Fruit fly (Drosophila melanogaster) whole organism, embryonic: ENCODE data around the gene trbd.

Source experiments
- B-H2 ChIP-seq: fragments of 200-800 bp; sonication (Bioruptor generic); optimal IDR thresholded peaks from 2 replicates; lab custom pipeline; 2018; ENCODE audit warnings: missing biosample characterization, mild to moderate bottlenecking, missing genetic modification characterization
- BEAF-32 ChIP-seq: fragments of 200-800 bp; sonication (Bioruptor generic); optimal IDR thresholded peaks from 3 replicates; lab custom pipeline; 2017; ENCODE audit warnings: missing biosample characterization, missing genetic modification characterization, mild to moderate bottlenecking, moderate library complexity, missing genetic modification reagents
- Bgb ChIP-seq: fragments of 200-800 bp; sonication (Bioruptor generic); IDR thresholded peaks from 2 replicates; pipeline ENCODE4 v1.3.6; 2022; ENCODE audit warnings: missing biosample characterization, missing genetic modification characterization; ENCODE audit not compliant: partially characterized antibody
- CG12391 ChIP-seq: fragments of 200-800 bp; sonication (Bioruptor generic); optimal IDR thresholded peaks from 3 replicates; lab custom pipeline; 2018; ENCODE audit warnings: missing biosample characterization, mild to moderate bottlenecking, missing genetic modification characterization, moderate library complexity
- CG13424 ChIP-seq: fragments of 200-800 bp; sonication (Bioruptor generic); optimal IDR thresholded peaks from 2 replicates; lab custom pipeline; 2019; ENCODE audit warnings: missing biosample characterization, mild to moderate bottlenecking, missing genetic modification characterization, moderate library complexity
- CG14710 ChIP-seq: fragments of 200-800 bp; sonication (Bioruptor generic); optimal IDR thresholded peaks from 3 replicates; lab custom pipeline; 2019; ENCODE audit warnings: missing biosample characterization, mild to moderate bottlenecking, missing genetic modification characterization, moderate library complexity
- CG14860 ChIP-seq: fragments of 200-800 bp; sonication (Bioruptor generic); IDR thresholded peaks from 3 replicates; pipeline ENCODE4 v1.3.6; 2022; ENCODE audit warnings: missing biosample characterization, missing genetic modification characterization; ENCODE audit not compliant: partially characterized antibody
- CG15479 ChIP-seq: fragments of 200-800 bp; sonication (Bioruptor generic); optimal IDR thresholded peaks from 3 replicates; lab custom pipeline; 2019; ENCODE audit warnings: missing biosample characterization, mild to moderate bottlenecking, missing genetic modification characterization, moderate library complexity
- CG16813 ChIP-seq: fragments of 200-800 bp; sonication (Bioruptor generic); IDR thresholded peaks from 3 replicates; pipeline ENCODE4 v1.3.6; 2022; ENCODE audit warnings: missing biosample characterization, missing genetic modification characterization; ENCODE audit not compliant: partially characterized antibody
- CG17829 ChIP-seq: fragments of 200-800 bp; optimal IDR thresholded peaks from 2 replicates; lab custom pipeline; 2019; ENCODE audit warnings: missing biosample characterization, mild to moderate bottlenecking, missing genetic modification characterization, moderate library complexity
- CG18262 ChIP-seq: fragments of 200-800 bp; optimal IDR thresholded peaks from 3 replicates; lab custom pipeline; 2019; ENCODE audit warnings: missing biosample characterization, mild to moderate bottlenecking, missing genetic modification characterization, moderate library complexity
- CG2120 ChIP-seq: fragments of 200-800 bp; sonication (Bioruptor generic); optimal IDR thresholded peaks from 3 replicates; lab custom pipeline; 2016; ENCODE audit warnings: missing biosample characterization, missing genetic modification characterization
- CG2129 ChIP-seq: fragments of 200-800 bp; sonication (Bioruptor generic); IDR thresholded peaks from 2 replicates; pipeline ENCODE4 v1.3.6; 2022; ENCODE audit warnings: missing biosample characterization, missing genetic modification characterization; ENCODE audit not compliant: partially characterized antibody
- CG34224 ChIP-seq: fragments of 200-800 bp; sonication (Bioruptor generic); IDR thresholded peaks from 3 replicates; pipeline ENCODE4 v1.3.6; 2022; ENCODE audit warnings: missing biosample characterization, missing genetic modification characterization; ENCODE audit not compliant: partially characterized antibody
- CG34422 ChIP-seq: fragments of 200-800 bp; sonication (Bioruptor generic); IDR thresholded peaks from 3 replicates; pipeline ENCODE4 v1.3.6; 2022; ENCODE audit warnings: missing biosample characterization, missing genetic modification characterization
- CG4617 ChIP-seq: fragments of 200-800 bp; sonication (Bioruptor generic); optimal IDR thresholded peaks from 3 replicates; lab custom pipeline; 2016; ENCODE audit warnings: missing biosample characterization, missing genetic modification characterization, borderline replicate concordance
- CG6813 ChIP-seq: fragments of 200-800 bp; sonication (Bioruptor generic); optimal IDR thresholded peaks from 2 replicates; lab custom pipeline; 2017; ENCODE audit warnings: missing biosample characterization, missing genetic modification characterization, mild to moderate bottlenecking, moderate library complexity, missing genetic modification reagents
- CG8924 ChIP-seq: fragments of 200-800 bp; optimal IDR thresholded peaks from 3 replicates; lab custom pipeline; 2019; ENCODE audit warnings: missing biosample characterization, mild to moderate bottlenecking, missing genetic modification characterization, moderate library complexity
- CG9437 ChIP-seq: fragments of 200-800 bp; sonication (Bioruptor generic); optimal IDR thresholded peaks from 2 replicates; lab custom pipeline; 2018; ENCODE audit warnings: missing biosample characterization, mild to moderate bottlenecking, missing genetic modification characterization
- HLH54F ChIP-seq: fragments of 200-800 bp; sonication (Bioruptor generic); optimal IDR thresholded peaks from 3 replicates; lab custom pipeline; 2016; ENCODE audit warnings: missing biosample characterization, missing genetic modification characterization
- MBD-R2 ChIP-seq: fragments of 200-800 bp; sonication (Bioruptor generic); IDR thresholded peaks from 2 replicates; pipeline ENCODE4 v1.3.6; 2022; ENCODE audit warnings: missing biosample characterization, missing genetic modification characterization
- Med ChIP-seq: fragments of 200-800 bp; sonication (Bioruptor generic); peaks from one replicate; lab custom pipeline; 2016; ENCODE audit warnings: missing biosample characterization, missing genetic modification characterization, mild to moderate bottlenecking, inconsistent platforms, moderate library complexity
- Nf-YC ChIP-seq: fragments of 200-800 bp; optimal IDR thresholded peaks from 3 replicates; lab custom pipeline; 2019; ENCODE audit warnings: missing biosample characterization, mild to moderate bottlenecking, missing genetic modification characterization, moderate library complexity
- Opbp ChIP-seq: fragments of 200-800 bp; sonication (Bioruptor generic); IDR thresholded peaks from 3 replicates; pipeline ENCODE4 v1.3.6; 2022; ENCODE audit warnings: missing biosample characterization, missing genetic modification characterization; ENCODE audit not compliant: partially characterized antibody
- Scr ChIP-seq: fragments of 200-800 bp; sonication (Bioruptor generic); IDR thresholded peaks from 2 replicates; pipeline ENCODE4 v1.3.6; 2022; ENCODE audit warnings: missing biosample characterization, missing genetic modification characterization; ENCODE audit not compliant: partially characterized antibody
- Sox100B ChIP-seq: fragments of 200-800 bp; sonication (Bioruptor generic); optimal IDR thresholded peaks from 3 replicates; lab custom pipeline; 2018; ENCODE audit warnings: missing biosample characterization, mild to moderate bottlenecking, missing genetic modification characterization
- Sox102F ChIP-seq: fragments of 200-800 bp; sonication (Bioruptor generic); optimal IDR thresholded peaks from 2 replicates; lab custom pipeline; 2018; ENCODE audit warnings: missing biosample characterization, mild to moderate bottlenecking, missing genetic modification characterization, moderate library complexity
- Sry-δ ChIP-seq: fragments of 200-800 bp; sonication (Bioruptor generic); optimal IDR thresholded peaks from 2 replicates; lab custom pipeline; 2016; ENCODE audit warnings: missing biosample characterization, missing genetic modification characterization
- YL-1 ChIP-seq: fragments of 200-800 bp; sonication (Bioruptor generic); optimal IDR thresholded peaks from 3 replicates; lab custom pipeline; 2017; ENCODE audit warnings: missing biosample characterization, mild to moderate bottlenecking, missing genetic modification characterization
- ash1 ChIP-seq: fragments of 200-800 bp; sonication (Bioruptor generic); optimal IDR thresholded peaks from 2 replicates; lab custom pipeline; 2018; ENCODE audit warnings: missing biosample characterization, mild to moderate bottlenecking, missing genetic modification characterization
- chinmo ChIP-seq: fragments of 200-800 bp; sonication (Bioruptor generic); IDR thresholded peaks from 4 replicates; pipeline ENCODE4 v1.3.6; 2022; ENCODE audit warnings: missing biosample characterization, missing genetic modification characterization; ENCODE audit not compliant: partially characterized antibody
- fd3F ChIP-seq: fragments of 200-800 bp; sonication (Bioruptor generic); optimal IDR thresholded peaks from 2 replicates; lab custom pipeline; 2018; ENCODE audit warnings: missing biosample characterization, mild to moderate bottlenecking, missing genetic modification characterization, moderate library complexity
- grn ChIP-seq: fragments of 200-800 bp; sonication (Bioruptor generic); optimal IDR thresholded peaks from 3 replicates; lab custom pipeline; 2017; ENCODE audit warnings: missing biosample characterization, missing genetic modification characterization
- hbn ChIP-seq: fragments of 200-800 bp; sonication (Bioruptor generic); IDR thresholded peaks from 2 replicates; pipeline ENCODE4 v1.3.6; 2022; ENCODE audit warnings: missing biosample characterization, missing genetic modification characterization; ENCODE audit not compliant: partially characterized antibody
- jigr1 ChIP-seq: fragments of 200-800 bp; sonication (Bioruptor generic); IDR thresholded peaks from 3 replicates; pipeline ENCODE4 v1.3.6; 2022; ENCODE audit warnings: missing biosample characterization, missing genetic modification characterization
- mirr ChIP-seq: fragments of 200-800 bp; sonication (Bioruptor generic); optimal IDR thresholded peaks from 3 replicates; lab custom pipeline; 2018; ENCODE audit warnings: missing biosample characterization, mild to moderate bottlenecking, missing genetic modification characterization
- nmo ChIP-seq: fragments of 200-800 bp; sonication (Bioruptor generic); optimal IDR thresholded peaks from 2 replicates; lab custom pipeline; 2018; ENCODE audit warnings: missing biosample characterization, mild to moderate bottlenecking, missing genetic modification characterization, moderate library complexity
- phol ChIP-seq: fragments of 200-800 bp; sonication (Bioruptor generic); optimal IDR thresholded peaks from 3 replicates; lab custom pipeline; 2018; ENCODE audit warnings: missing biosample characterization, mild to moderate bottlenecking, missing genetic modification characterization, moderate library complexity
- pzg ChIP-seq: fragments of 200-800 bp; sonication (Bioruptor generic); optimal IDR thresholded peaks from 3 replicates; lab custom pipeline; 2018; ENCODE audit warnings: missing biosample characterization, mild to moderate bottlenecking, missing genetic modification characterization, moderate library complexity
- sens ChIP-seq: fragments of 200-800 bp; sonication (Bioruptor generic); peaks from one replicate; lab custom pipeline; 2016; ENCODE audit warnings: missing biosample characterization, missing genetic modification characterization
- slp2 ChIP-seq: fragments of 200-800 bp; sonication (Bioruptor generic); optimal IDR thresholded peaks from 2 replicates; lab custom pipeline; 2016; ENCODE audit warnings: missing biosample characterization, missing genetic modification characterization
- sr ChIP-seq: fragments of 200-800 bp; sonication (Bioruptor generic); IDR thresholded peaks from 3 replicates; pipeline ENCODE4 v1.3.6; 2022; ENCODE audit warnings: missing biosample characterization, missing genetic modification characterization
- trem ChIP-seq: fragments of 200-800 bp; optimal IDR thresholded peaks from 3 replicates; lab custom pipeline; 2019; ENCODE audit warnings: missing biosample characterization, mild to moderate bottlenecking, missing genetic modification characterization, moderate library complexity
- tup ChIP-seq: fragments of 200-800 bp; sonication (Bioruptor generic); optimal IDR thresholded peaks from 2 replicates; lab custom pipeline; 2016; ENCODE audit warnings: missing biosample characterization, mild to moderate bottlenecking, missing genetic modification characterization, moderate library complexity
- vnd ChIP-seq: fragments of 200-800 bp; sonication (Bioruptor generic); IDR thresholded peaks from 3 replicates; pipeline ENCODE4 v1.3.6; 2022; ENCODE audit warnings: missing biosample characterization, missing genetic modification characterization; ENCODE audit not compliant: partially characterized antibody
- vvl ChIP-seq: fragments of 200-800 bp; sonication (Bioruptor generic); IDR thresholded peaks from 2 replicates; pipeline ENCODE4 v1.3.6; 2022; ENCODE audit warnings: missing biosample characterization, missing genetic modification characterization
- zen ChIP-seq: fragments of 200-800 bp; sonication (Bioruptor generic); optimal IDR thresholded peaks from 3 replicates; lab custom pipeline; 2018; ENCODE audit warnings: missing biosample characterization, mild to moderate bottlenecking, missing genetic modification characterization, moderate library complexity
- zen2 ChIP-seq: fragments of 200-800 bp; sonication (Bioruptor generic); IDR thresholded peaks from 3 replicates; pipeline ENCODE4 v1.3.6; 2022; ENCODE audit warnings: missing biosample characterization, missing genetic modification characterization; ENCODE audit not compliant: partially characterized antibody
- zfh2 ChIP-seq: fragments of 200-800 bp; sonication (Bioruptor generic); optimal IDR thresholded peaks from 2 replicates; lab custom pipeline; 2016; ENCODE audit warnings: missing biosample characterization, missing genetic modification characterization

trbd gene

DNA sequence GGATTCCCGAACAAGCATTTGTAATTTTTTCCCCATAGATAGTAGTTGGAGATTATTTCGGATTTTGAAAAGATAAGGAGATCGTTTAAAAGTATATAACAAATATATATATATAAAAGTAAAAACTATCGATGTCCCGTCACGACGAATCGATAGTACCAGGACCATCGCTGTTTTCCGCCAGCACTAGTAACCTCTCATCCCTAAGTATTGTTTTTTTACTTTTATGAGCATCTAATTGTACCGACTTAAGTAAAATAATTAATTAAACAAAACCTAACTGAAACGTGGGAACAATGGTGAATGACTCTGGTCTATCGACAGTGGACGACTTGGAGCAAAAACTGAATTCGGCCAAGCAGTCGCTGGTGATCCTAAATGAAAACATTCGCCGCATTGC lies 29.9 kb upstream of the trbd start, which contains the start of gene Pnn (continued):
- TF ChIP-seq tup (GFP tag; lab: Kevin White, UChicago) (no peak), fd3F (no peak), CG14710 (tag; lab: Kevin White, UChicago) (peak; percentile 59), CG13424 (tag; lab: Kevin White, UChicago) (no peak), Sry-δ (GFP tag; lab: Kevin White, UChicago) (peak; percentile 83), HLH54F (GFP tag; lab: Kevin White, UChicago) (no peak), CG9437 (GFP tag; lab: Kevin White, UChicago) (peak; percentile 22), jigr1 (GFP tag; lab: Robert Waterston, UW) (no peak), MBD-R2 (GFP tag; lab: Robert Waterston, UW) (peak; percentile 91), zen (tag; lab: Kevin White, UChicago) (peak; percentile 39), CG34224 (GFP tag; lab: Robert Waterston, UW) (peak; percentile 88), phol (tag; lab: Kevin White, UChicago) (peak; percentile 21), Sox102F (no peak), Nf-YC (tag; lab: Kevin White, UChicago) (peak; percentile 32), CG18262 (tag; lab: Kevin White, UChicago) (peak; percentile 17), Opbp (GFP tag; lab: Robert Waterston, UW) (peak; percentile 94), CG16813 (GFP tag; lab: Robert Waterston, UW) (peak; percentile 92), mirr (GFP tag; lab: Kevin White, UChicago) (no peak), trem (peak; percentile 67), CG14860 (GFP tag; lab: Robert Waterston, UW) (peak; percentile 81), vnd (GFP tag; lab: Robert Waterston, UW) (peak; percentile 90), chinmo (GFP tag; lab: Robert Waterston, UW) (peak; percentile 61; the same call in 1 of the 4 replicates), vvl (GFP tag; lab: Robert Waterston, UW) (no peak), nmo (GFP tag; lab: Kevin White, UChicago) (peak; percentile 47), BEAF-32 (peak; percentile 84), sr (GFP tag; lab: Robert Waterston, UW) (no peak), CG15479 (GFP tag; lab: Kevin White, UChicago) (no peak), CG4617 (GFP tag; lab: Kevin White, UChicago) (peak; percentile 77), zfh2 (GFP tag; lab: Kevin White, UChicago) (no peak), Scr (peak; percentile 93), CG2129 (GFP tag; lab: Robert Waterston, UW) (peak; percentile 81), Sox100B (GFP tag; lab: Kevin White, UChicago) (peak; percentile 6), ash1 (GFP tag; lab: Kevin White, UChicago) (no peak), hbn (GFP tag; lab: Robert Waterston, UW) (peak; percentile 87), CG2120 (GFP tag; lab: Kevin White, UChicago) (peak; percentile 16), slp2 (GFP tag; lab: Kevin White, UChicago) (no peak), CG17829 (tag; lab: Kevin White, UChicago) (peak; percentile 24), YL-1 (GFP tag; lab: Kevin White, UChicago) (peak; percentile 21), Med (GFP tag; lab: Kevin White, UChicago) (peak; percentile 56), Bgb (GFP tag; lab: Robert Waterston, UW) (peak; percentile 92), CG8924 (tag; lab: Kevin White, UChicago) (peak; percentile 52), zen2 (peak; percentile 85), CG12391 (tag; lab: Kevin White, UChicago) (peak; percentile 49), CG34422 (no peak), sens (GFP tag; lab: Kevin White, UChicago) (peak; percentile 35), pzg (GFP tag; lab: Kevin White, UChicago) (peak; percentile 53), CG6813 (GFP tag; lab: Kevin White, UChicago) (no peak), grn (GFP tag; lab: Kevin White, UChicago) (no peak), B-H2 (GFP tag; lab: Kevin White, UChicago) (peak; percentile 21)
